Worm (Caenorhabditis elegans): ENCODE results near the gene ergi-3.

DNA sequence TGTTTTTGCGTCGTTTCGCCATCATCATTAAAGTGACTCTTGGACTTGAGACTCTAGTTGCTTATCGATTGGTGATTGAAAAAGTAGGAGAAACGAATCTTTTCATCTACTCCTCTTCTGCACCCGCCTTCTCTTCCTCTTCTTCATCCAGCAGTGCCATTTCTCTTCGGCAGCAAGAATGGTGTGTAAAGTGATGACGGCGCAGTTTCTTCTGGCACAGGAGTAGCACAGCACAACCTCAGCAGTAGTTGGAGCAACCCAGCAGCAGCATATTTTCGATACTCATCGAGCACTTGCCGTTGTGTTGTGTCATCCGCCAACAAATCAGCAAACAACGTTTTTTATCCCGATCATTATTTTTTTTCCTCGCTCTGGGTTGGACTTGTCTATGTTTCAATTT lies 41.1 kb downstream of the ergi-3 start:
- no peak for TF ChIP-seq ceh-82 (tag; optimal IDR thresholded peaks at IDR 0.05)
- no peak for TF ChIP-seq nhr-85 (tag)
- no peak for TF ChIP-seq unc-86 (tag; optimal IDR thresholded peaks at IDR 0.05)
- TF ChIP-seq nhr-28 (tag; optimal IDR thresholded peaks at IDR 0.05): no peak
- TF ChIP-seq aly-2 (tag; optimal IDR thresholded peaks at IDR 0.05): no peak
- TF ChIP-seq jun-1 (tag; optimal IDR thresholded peaks at IDR 0.05): no peak
- TF ChIP-seq nhr-11 (tag; optimal IDR thresholded peaks at IDR 0.05): no peak
- TF ChIP-seq unc-62 (GFP tag; optimal IDR thresholded peaks at IDR 0.05): no peak
- no peak for TF ChIP-seq zag-1 (tag; optimal IDR thresholded peaks at IDR 0.05)
- TF ChIP-seq fkh-8 (tag; optimal IDR thresholded peaks at IDR 0.05): no peak
- no peak for TF ChIP-seq snpc-4 (tag; optimal IDR thresholded peaks at IDR 0.05)
- TF ChIP-seq nhr-12 (tag; optimal IDR thresholded peaks at IDR 0.05): no peak
